Fruit fly (Drosophila melanogaster) whole organism, embryonic: ENCODE measurements around the gene CG12194.

Source experiments
- Awh ChIP-seq: fragments of 200-800 bp; sonication (Bioruptor generic); IDR thresholded peaks from 2 replicates; pipeline ENCODE4, ENCODE4 v1.3.6; 2022; ENCODE audit warnings: missing biosample characterization, missing genetic modification characterization
- C15 ChIP-seq: fragments of 200-800 bp; sonication (Bioruptor generic); IDR thresholded peaks from 3 replicates; pipeline ENCODE4 v1.3.6; 2022; ENCODE audit warnings: missing biosample characterization, missing genetic modification characterization
- CG10565 ChIP-seq: fragments of 200-800 bp; sonication (Bioruptor generic); optimal IDR thresholded peaks from 3 replicates; lab custom pipeline; 2016; ENCODE audit warnings: missing biosample characterization, mild to moderate bottlenecking, missing genetic modification characterization
- CG11093 ChIP-seq: fragments of 200-800 bp; sonication (Bioruptor generic); IDR thresholded peaks from 3 replicates; pipeline ENCODE4 v1.3.6; 2022; ENCODE audit warnings: missing biosample characterization, missing genetic modification characterization
- CG12219 ChIP-seq: fragments of 200-800 bp; sonication (Bioruptor generic); optimal IDR thresholded peaks from 3 replicates; lab custom pipeline; 2018; ENCODE audit warnings: missing biosample characterization, mild to moderate bottlenecking, missing genetic modification characterization
- CG14014 ChIP-seq: fragments of 200-800 bp; sonication (Bioruptor generic); IDR thresholded peaks from 2 replicates; pipeline ENCODE4 v1.3.6; 2022; ENCODE audit warnings: missing biosample characterization, missing genetic modification characterization
- CG14710 ChIP-seq: fragments of 200-800 bp; sonication (Bioruptor generic); optimal IDR thresholded peaks from 3 replicates; lab custom pipeline; 2019; ENCODE audit warnings: missing biosample characterization, mild to moderate bottlenecking, missing genetic modification characterization, moderate library complexity
- CG16779 ChIP-seq: fragments of 200-800 bp; sonication (Bioruptor generic); IDR thresholded peaks from 2 replicates; pipeline ENCODE4 v1.3.6; 2022; ENCODE audit warnings: missing biosample characterization, missing genetic modification characterization
- CG16813 ChIP-seq: fragments of 200-800 bp; sonication (Bioruptor generic); IDR thresholded peaks from 3 replicates; pipeline ENCODE4 v1.3.6; 2022; ENCODE audit warnings: missing biosample characterization, missing genetic modification characterization; ENCODE audit not compliant: partially characterized antibody
- CG17912 ChIP-seq: fragments of 200-800 bp; sonication (Bioruptor generic); optimal IDR thresholded peaks from 2 replicates; lab custom pipeline; 2018; ENCODE audit warnings: missing biosample characterization, mild to moderate bottlenecking, missing genetic modification characterization
- CG31388 ChIP-seq: fragments of 200-800 bp; sonication (Bioruptor generic); optimal IDR thresholded peaks from 2 replicates; lab custom pipeline; 2016; ENCODE audit warnings: missing biosample characterization, missing genetic modification characterization
- CG43689 ChIP-seq: fragments of 200-800 bp; sonication (Bioruptor generic); IDR thresholded peaks from 2 replicates; pipeline ENCODE4 v1.3.6; 2022; ENCODE audit warnings: missing biosample characterization, missing genetic modification characterization
- CG6254 ChIP-seq: fragments of 200-800 bp; sonication (Bioruptor generic); optimal IDR thresholded peaks from 3 replicates; lab custom pipeline; 2017; ENCODE audit warnings: mild to moderate bottlenecking, missing biosample characterization, missing genetic modification reagents, missing genetic modification characterization
- CG7357 ChIP-seq: fragments of 200-800 bp; sonication (Bioruptor generic); IDR thresholded peaks from 3 replicates; pipeline ENCODE4 v1.3.6; 2022; ENCODE audit warnings: missing biosample characterization, missing genetic modification characterization
- CG8281 ChIP-seq: fragments of 200-800 bp; sonication (Bioruptor generic); optimal IDR thresholded peaks from 2 replicates; lab custom pipeline; 2018; ENCODE audit warnings: missing biosample characterization, mild to moderate bottlenecking, missing genetic modification characterization, moderate library complexity
- CG8290 ChIP-seq, 3 experiments: fragments of 200-800 bp; sonication (Bioruptor generic); optimal IDR thresholded peaks; 2 replicates each; lab custom pipeline; 2016 to 2019; ENCODE audit warnings: missing biosample characterization in 3 of 3, missing genetic modification characterization in 3 of 3, mild to moderate bottlenecking in 2 of 3, moderate library complexity in 1 of 3
- CG8765 ChIP-seq: fragments of 200-800 bp; sonication (Bioruptor generic); IDR thresholded peaks from 2 replicates; pipeline ENCODE4 v1.3.6; 2022; ENCODE audit warnings: missing biosample characterization, missing genetic modification characterization
- CG9727 ChIP-seq: fragments of 200-800 bp; sonication (Bioruptor generic); optimal IDR thresholded peaks from 3 replicates; lab custom pipeline; 2017; ENCODE audit warnings: missing biosample characterization, mild to moderate bottlenecking, missing genetic modification characterization
- Doc3 ChIP-seq: fragments of 200-800 bp; sonication (Bioruptor generic); IDR thresholded peaks from 3 replicates; pipeline ENCODE4 v1.3.6; 2022; ENCODE audit warnings: missing biosample characterization, missing genetic modification characterization; ENCODE audit not compliant: partially characterized antibody
- ERR ChIP-seq: fragments of 200-800 bp; sonication (Bioruptor generic); optimal IDR thresholded peaks from 2 replicates; lab custom pipeline; 2016; ENCODE audit warnings: missing biosample characterization, missing genetic modification characterization
- H2.0 ChIP-seq: fragments of 200-800 bp; sonication (Bioruptor generic); IDR thresholded peaks from 2 replicates; pipeline ENCODE4 v1.3.6; 2022; ENCODE audit warnings: missing biosample characterization, missing genetic modification characterization
- HHEX ChIP-seq: fragments of 200-800 bp; sonication (Bioruptor generic); optimal IDR thresholded peaks from 3 replicates; lab custom pipeline; 2017; ENCODE audit warnings: missing biosample characterization, mild to moderate bottlenecking, missing genetic modification characterization, missing genetic modification reagents
- Hand ChIP-seq: fragments of 200-800 bp; sonication (Bioruptor generic); optimal IDR thresholded peaks from 2 replicates; lab custom pipeline; 2017; ENCODE audit warnings: mild to moderate bottlenecking, missing biosample characterization, missing genetic modification reagents, missing genetic modification characterization
- HmgZ ChIP-seq: fragments of 200-800 bp; sonication (Bioruptor generic); optimal IDR thresholded peaks from 2 replicates; lab custom pipeline; 2018; ENCODE audit warnings: missing biosample characterization, mild to moderate bottlenecking, missing genetic modification characterization
- Hr3 ChIP-seq: fragments of 200-800 bp; sonication (Bioruptor generic); optimal IDR thresholded peaks from 3 replicates; lab custom pipeline; 2016; ENCODE audit warnings: missing biosample characterization, missing genetic modification characterization
- MBD-R2 ChIP-seq: fragments of 200-800 bp; sonication (Bioruptor generic); IDR thresholded peaks from 2 replicates; pipeline ENCODE4 v1.3.6; 2022; ENCODE audit warnings: missing biosample characterization, missing genetic modification characterization
- MESR4 ChIP-seq: fragments of 200-800 bp; sonication (Bioruptor generic); optimal IDR thresholded peaks from 2 replicates; lab custom pipeline; 2018; ENCODE audit warnings: missing biosample characterization, mild to moderate bottlenecking, missing genetic modification characterization, moderate library complexity
- Oli ChIP-seq: fragments of 200-800 bp; sonication (Bioruptor generic); optimal IDR thresholded peaks from 2 replicates; lab custom pipeline; 2018; ENCODE audit warnings: missing biosample characterization, mild to moderate bottlenecking, missing genetic modification characterization, moderate library complexity
- al ChIP-seq: fragments of 200-800 bp; sonication (Bioruptor generic); IDR thresholded peaks from 2 replicates; pipeline ENCODE4 v1.3.6; 2022; ENCODE audit warnings: missing biosample characterization, missing genetic modification characterization
- br ChIP-seq: fragments of >200 bp; optimal IDR thresholded peaks from 2 replicates; lab custom pipeline; 2017
- caup ChIP-seq: fragments of 200-800 bp; sonication (Bioruptor generic); optimal IDR thresholded peaks from 3 replicates; lab custom pipeline; 2017; ENCODE audit warnings: missing biosample characterization, mild to moderate bottlenecking, missing genetic modification characterization, moderate library complexity; ENCODE audit not compliant: severe bottlenecking
- chif ChIP-seq, 2 experiments: fragments of 200-800 bp; sonication (Bioruptor generic); optimal IDR thresholded peaks; 3 replicates each; lab custom pipeline; 2016; ENCODE audit warnings: missing biosample characterization in 2 of 2, missing genetic modification characterization in 2 of 2
- ci ChIP-seq: fragments of 200-800 bp; sonication (Bioruptor generic); IDR thresholded peaks from 3 replicates; pipeline ENCODE4 v1.3.6; 2022; ENCODE audit warnings: missing biosample characterization, missing genetic modification characterization
- esg ChIP-seq: fragments of 200-800 bp; sonication (Bioruptor generic); conservative IDR thresholded peaks from 2 replicates; pipeline ENCODE4 v1.3.6; 2022; ENCODE audit warnings: missing biosample characterization, missing genetic modification characterization
- fd64A ChIP-seq: fragments of 200-800 bp; sonication (Bioruptor generic); optimal IDR thresholded peaks from 3 replicates; lab custom pipeline; 2018; ENCODE audit warnings: missing biosample characterization, mild to moderate bottlenecking, missing genetic modification characterization
- fru ChIP-seq: fragments of >200 bp; optimal IDR thresholded peaks from 2 replicates; lab custom pipeline; 2017
- gce ChIP-seq: fragments of 200-800 bp; sonication (Bioruptor generic); IDR thresholded peaks from 3 replicates; pipeline ENCODE4 v1.3.6; 2022; ENCODE audit warnings: missing biosample characterization, missing genetic modification characterization
- gcm2 ChIP-seq: fragments of 200-800 bp; sonication (Bioruptor generic); optimal IDR thresholded peaks from 2 replicates; lab custom pipeline; 2016; ENCODE audit warnings: missing biosample characterization, missing genetic modification characterization
- grau ChIP-seq: fragments of 200-800 bp; optimal IDR thresholded peaks from 3 replicates; lab custom pipeline; 2019; ENCODE audit warnings: missing biosample characterization, mild to moderate bottlenecking, missing genetic modification characterization, moderate library complexity
- ham ChIP-seq: fragments of 200-800 bp; sonication (Bioruptor generic); IDR thresholded peaks from 2 replicates; pipeline ENCODE4 v1.3.6; 2022; ENCODE audit warnings: missing biosample characterization, missing genetic modification characterization
- ken ChIP-seq: fragments of 200-800 bp; sonication (Bioruptor generic); IDR thresholded peaks from 3 replicates; pipeline ENCODE4 v1.3.6; 2022; ENCODE audit warnings: missing biosample characterization, missing genetic modification characterization
- lab ChIP-seq: fragments of 200-800 bp; sonication (Bioruptor generic); optimal IDR thresholded peaks from 3 replicates; lab custom pipeline; 2017; ENCODE audit warnings: missing biosample characterization, missing genetic modification characterization, mild to moderate bottlenecking, moderate library complexity, missing genetic modification reagents
- maf-S ChIP-seq: fragments of 200-800 bp; sonication (Bioruptor generic); optimal IDR thresholded peaks from 2 replicates; lab custom pipeline; 2016; ENCODE audit warnings: missing biosample characterization, missing genetic modification characterization
- org-1 ChIP-seq: fragments of 200-800 bp; sonication (Bioruptor generic); optimal IDR thresholded peaks from 2 replicates; lab custom pipeline; 2017; ENCODE audit warnings: missing biosample characterization, missing genetic modification characterization
- pita ChIP-seq: fragments of 200-800 bp; sonication (Bioruptor generic); optimal IDR thresholded peaks from 2 replicates; lab custom pipeline; 2017; ENCODE audit warnings: missing biosample characterization, mild to moderate bottlenecking, missing genetic modification characterization
- pum ChIP-seq: fragments of 200-800 bp; sonication (Bioruptor generic); optimal IDR thresholded peaks from 2 replicates; lab custom pipeline; 2016; ENCODE audit warnings: missing biosample characterization, missing genetic modification characterization
- sna ChIP-seq: fragments of 200-800 bp; sonication (Bioruptor generic); IDR thresholded peaks from 2 replicates; pipeline ENCODE4 v1.3.6; 2022; ENCODE audit warnings: missing biosample characterization, missing genetic modification characterization; ENCODE audit not compliant: partially characterized antibody
- sr ChIP-seq: fragments of 200-800 bp; sonication (Bioruptor generic); IDR thresholded peaks from 3 replicates; pipeline ENCODE4 v1.3.6; 2022; ENCODE audit warnings: missing biosample characterization, missing genetic modification characterization
- tio ChIP-seq: fragments of 200-800 bp; sonication (Bioruptor generic); optimal IDR thresholded peaks from 2 replicates; lab custom pipeline; 2017; ENCODE audit warnings: missing biosample characterization, missing genetic modification characterization, inconsistent platforms
- wdn ChIP-seq: fragments of 200-800 bp; sonication (Bioruptor generic); IDR thresholded peaks from 2 replicates; pipeline ENCODE4 v1.3.6; 2022; ENCODE audit warnings: missing biosample characterization, missing genetic modification characterization
- zen ChIP-seq: fragments of 200-800 bp; sonication (Bioruptor generic); optimal IDR thresholded peaks from 3 replicates; lab custom pipeline; 2018; ENCODE audit warnings: missing biosample characterization, mild to moderate bottlenecking, missing genetic modification characterization, moderate library complexity

CG12194 gene

DNA sequence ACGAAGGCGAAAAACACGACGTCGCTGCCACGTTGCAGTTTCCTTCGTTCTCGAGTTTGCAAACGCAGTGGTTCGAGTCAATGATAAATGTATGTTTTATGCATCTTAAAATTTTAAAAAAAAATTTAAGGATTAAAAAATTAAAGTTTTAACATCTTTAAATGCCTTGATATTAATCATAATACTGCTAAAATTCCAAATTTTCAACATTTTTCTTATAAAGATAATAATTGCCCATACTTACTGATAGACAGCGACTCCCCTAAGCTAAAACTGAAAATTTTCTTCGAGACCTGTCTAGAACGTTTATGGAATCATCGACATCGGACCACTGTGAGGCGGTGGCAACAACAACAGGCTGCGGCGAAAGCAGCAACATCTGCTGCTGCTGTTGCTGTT lies 16.8 kb upstream of the CG12194 start (continued):
- TF ChIP-seq CG8765 (no peak; the same call in 1 of the 2 replicates), maf-S (peak; percentile 19), CG12219 (GFP tag; lab: Kevin White, UChicago) (no peak), lab (GFP tag; lab: Kevin White, UChicago) (peak; percentile 84), CG14710 (tag; lab: Kevin White, UChicago) (peak; percentile 42), pita (peak; percentile 5), al (GFP tag; lab: Robert Waterston, UW) (peak; percentile 51; the same call in 1 of the 2 replicates), CG31388 (GFP tag; lab: Kevin White, UChicago) (peak; percentile 29), H2.0 (GFP tag; lab: Robert Waterston, UW) (peak; percentile 64; the same call in 1 of the 2 replicates), gce (GFP tag; lab: Robert Waterston, UW) (0 out of 3 replicates have a peak, but pooled peaks have one; percentile 36), CG8290 (GFP tag; optimal IDR thresholded peaks at IDR 0.05; lab: Kevin White, UChicago) (no peak), CG8290 (tag; optimal IDR thresholded peaks at IDR 0.05; lab: Kevin White, UChicago) (peak in 1 of 2 experiments; percentile 42), pum (GFP tag; lab: Kevin White, UChicago) (no peak), caup (peak; percentile 80), wdn (GFP tag; lab: Robert Waterston, UW) (peak; percentile 51; the same call in 1 of the 2 replicates), CG6254 (GFP tag; lab: Kevin White, UChicago) (peak; percentile 10), Awh (GFP tag; lab: Robert Waterston, UW) (no peak), sna (no peak), ken (GFP tag; lab: Robert Waterston, UW) (peak; percentile 39; the same call in 1 of the 3 replicates), grau (tag; lab: Kevin White, UChicago) (peak; percentile 78), gcm2 (GFP tag; lab: Kevin White, UChicago) (peak; percentile 13), ci (GFP tag; lab: Robert Waterston, UW) (peak; percentile 49; the same call in 2 of the 3 replicates), HHEX (peak; percentile 75), ERR (GFP tag; lab: Kevin White, UChicago) (peak; percentile 14), fru (no peak), CG8281 (tag; lab: Kevin White, UChicago) (no peak), ham (GFP tag; lab: Robert Waterston, UW) (no peak), CG10565 (no peak), HmgZ (tag; lab: Kevin White, UChicago) (no peak), CG43689 (GFP tag; lab: Robert Waterston, UW) (peak; percentile 19; the same call in 1 of the 2 replicates), MESR4 (no peak), chif (GFP tag; optimal IDR thresholded peaks at IDR 0.05; lab: Kevin White, UChicago) (peak; percentile 28 to 32), CG16813 (GFP tag; lab: Robert Waterston, UW) (0 out of 3 replicates have a peak, but pooled peaks have one; percentile 42), sr (GFP tag; lab: Robert Waterston, UW) (no peak), MBD-R2 (GFP tag; lab: Robert Waterston, UW) (peak; percentile 31; the same call in 1 of the 2 replicates), org-1 (GFP tag; lab: Kevin White, UChicago) (peak; percentile 61), Hr3 (peak; percentile 42), CG11093 (0 out of 3 replicates have a peak, but pooled peaks have one; percentile 7), C15 (GFP tag; lab: Robert Waterston, UW) (no peak; the same call in 2 of the 3 replicates), fd64A (GFP tag; lab: Kevin White, UChicago) (no peak), Doc3 (no peak), CG9727 (peak; percentile 78), Oli (tag; lab: Kevin White, UChicago) (peak; percentile 73), Hand (GFP tag; lab: Kevin White, UChicago) (peak; percentile 85), CG16779 (GFP tag; lab: Robert Waterston, UW) (no peak), esg (GFP tag; lab: Robert Waterston, UW) (peak; percentile 78), tio (peak; percentile 37), CG14014 (GFP tag; lab: Robert Waterston, UW) (peak; percentile 70), CG7357 (peak; percentile 45), CG17912 (GFP tag; lab: Kevin White, UChicago) (no peak), br (lab: Kevin White, UChicago) (no peak), zen (tag; lab: Kevin White, UChicago) (no peak)
